Worm (Caenorhabditis elegans): ENCODE results near the gene lron-12.

The lron-12 gene

DNA sequence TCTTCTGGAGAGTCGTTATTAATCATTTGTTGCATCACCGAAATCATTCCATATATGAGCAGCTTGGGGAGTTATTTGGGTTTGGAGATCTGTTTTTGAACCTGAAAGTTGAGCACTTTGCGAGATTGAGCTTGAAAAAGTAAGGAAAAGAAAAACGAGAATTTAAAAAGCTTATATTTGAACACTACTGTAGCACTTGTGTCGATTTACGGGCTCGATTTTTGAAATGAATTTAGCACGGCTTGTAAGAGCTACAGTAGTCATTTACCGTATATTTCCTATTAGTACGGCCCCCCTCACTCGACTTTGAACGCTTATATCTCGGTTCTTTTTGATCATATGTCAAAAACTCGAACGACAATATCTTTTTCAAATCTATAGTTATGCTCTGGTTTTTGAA, 34.1 kb downstream of the lron-12 start, which contains the start of gene nob-1:
nob-1 (minus strand) TSS at position 101 of the 400 bp plus-strand sequence.
- TF ChIP-seq Y56A3A.18 (GFP tag; IDR thresholded peaks at IDR 0.05) (no peak), ekl-4 (GFP tag; IDR thresholded peaks at IDR 0.05) (no peak), efl-1 (GFP tag; optimal IDR thresholded peaks at IDR 0.05) (no peak), lin-40 (tag; optimal IDR thresholded peaks at IDR 0.05) (no peak), K12H6.12 (tag; optimal IDR thresholded peaks at IDR 0.05) (no peak), sdz-38 (tag; optimal IDR thresholded peaks at IDR 0.05) (no peak), F57A8.1 (GFP tag; optimal IDR thresholded peaks at IDR 0.05) (no peak), ets-4 (GFP tag; optimal IDR thresholded peaks at IDR 0.05) (no peak), let-607 (tag; optimal IDR thresholded peaks at IDR 0.05) (no peak), lin-35 (GFP tag; optimal IDR thresholded peaks at IDR 0.05) (no peak), rpc-1 (optimal IDR thresholded peaks at IDR 0.05) (no peak), rpc-1 (tag; optimal IDR thresholded peaks at IDR 0.05) (no peak), ztf-3 (GFP tag; optimal IDR thresholded peaks at IDR 0.05) (no peak), F22D6.2 (tag; optimal IDR thresholded peaks at IDR 0.05) (no peak), mcd-1 (GFP tag; IDR thresholded peaks at IDR 0.05) (no peak), F49E8.2 (tag; optimal IDR thresholded peaks at IDR 0.05; ENCODE audit: insufficient read depth) (no peak), egl-44 (GFP tag; IDR thresholded peaks at IDR 0.05) (no peak)

DNA sequence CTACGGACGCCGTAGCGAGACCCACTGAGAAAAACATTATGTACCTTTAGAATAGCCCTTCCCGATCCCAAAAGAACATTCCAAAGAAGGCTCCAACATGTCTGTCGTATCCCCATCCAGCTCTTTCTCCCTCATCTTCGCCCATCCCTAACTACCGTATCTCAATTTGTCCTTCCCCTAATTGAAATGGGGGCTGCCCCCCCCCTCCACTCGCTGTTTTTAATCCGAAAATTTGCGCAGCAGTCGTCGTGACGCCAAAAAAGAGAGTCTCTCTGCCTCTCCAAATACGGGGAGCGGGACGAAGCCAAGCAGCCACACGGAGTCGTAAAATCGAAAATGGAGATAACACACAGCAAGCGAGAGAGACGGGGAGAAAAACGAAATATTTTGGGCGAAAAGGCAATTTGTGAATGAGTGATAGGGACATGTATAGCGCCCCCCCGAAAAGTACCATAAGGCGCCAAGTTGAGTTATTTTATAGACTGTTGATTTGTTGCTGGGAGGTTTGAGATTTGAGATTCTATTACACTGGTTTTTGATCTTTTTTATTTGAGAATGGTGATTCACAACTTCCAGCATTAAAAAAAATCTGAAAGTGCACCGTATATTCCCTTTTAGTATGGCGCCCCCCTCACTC, 36.2 kb downstream of the lron-12 start:
- TF ChIP-seq zfh-2 (GFP tag; conservative IDR thresholded peaks at IDR 0.05), result peak; percentile 61
- no peak for TF ChIP-seq tbx-9 (tag; optimal IDR thresholded peaks at IDR 0.05; ENCODE audit: borderline replicate concordance)
- TF ChIP-seq pbrm-1 (GFP tag; IDR thresholded peaks at IDR 0.05), result no peak
- no peak for TF ChIP-seq unc-130 (GFP tag; optimal IDR thresholded peaks at IDR 0.05)

DNA sequence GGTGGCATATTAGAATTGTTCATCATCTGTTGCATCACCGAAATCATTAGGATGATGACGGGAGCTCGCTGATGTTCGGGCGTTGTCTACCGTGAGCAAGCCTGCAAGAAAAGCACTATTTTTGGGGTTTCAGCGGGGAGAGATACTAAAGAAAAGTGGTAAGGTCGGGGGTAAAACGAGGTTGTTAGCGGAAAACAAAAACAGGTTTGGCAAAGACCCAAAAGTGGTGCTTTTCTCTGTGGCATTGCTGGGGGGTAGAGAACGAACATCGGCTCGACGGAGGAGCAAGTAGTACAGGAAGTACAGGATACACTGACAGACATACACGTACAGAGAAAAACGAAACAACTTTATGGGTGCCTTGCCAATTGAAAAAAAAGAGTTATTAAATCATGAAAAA, 40.8 kb downstream of the lron-12 start, which contains the start of gene php-3:
php-3 (minus strand) TSS at position 101 of the 400 bp plus-strand sequence.
- no peak for TF ChIP-seq chd-7 (tag; optimal IDR thresholded peaks at IDR 0.05)
- no peak for TF ChIP-seq hmg-1.2 (GFP tag; IDR thresholded peaks at IDR 0.05)
- no peak for TF ChIP-seq hlh-26 (GFP tag; conservative IDR thresholded peaks at IDR 0.05)
- TF ChIP-seq aptf-3 (GFP tag; IDR thresholded peaks at IDR 0.05), result no peak
- no peak for TF ChIP-seq ceh-100 (GFP tag; IDR thresholded peaks at IDR 0.05)
- no peak for TF ChIP-seq rpc-1 (optimal IDR thresholded peaks at IDR 0.05)
- no peak for TF ChIP-seq rpc-1 (tag; optimal IDR thresholded peaks at IDR 0.05)
- TF ChIP-seq madf-6 (GFP tag; IDR thresholded peaks at IDR 0.05), result no peak
- no peak for TF ChIP-seq tbx-9 (tag; optimal IDR thresholded peaks at IDR 0.05; ENCODE audit: borderline replicate concordance)
- TF ChIP-seq egl-44 (GFP tag; IDR thresholded peaks at IDR 0.05), result no peak

DNA sequence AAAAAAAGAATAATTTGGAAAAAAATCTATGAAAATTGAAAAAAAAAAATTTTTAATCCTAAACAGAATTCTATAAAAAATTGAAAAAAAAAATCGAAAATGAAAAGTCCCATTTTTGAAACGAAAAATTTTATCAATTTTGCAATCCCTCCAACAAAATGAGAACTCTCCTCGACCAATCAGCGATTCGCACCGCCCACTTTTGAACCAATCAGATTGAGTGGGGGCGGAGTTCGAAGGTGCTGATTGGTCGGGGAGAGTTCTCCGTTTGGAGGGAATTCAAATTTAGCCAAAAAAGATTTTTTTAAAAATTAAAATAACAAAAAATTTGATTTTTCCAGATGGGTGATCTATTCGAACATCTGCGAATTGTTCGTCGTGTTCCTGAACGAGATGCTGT, 50.5 kb downstream of the lron-12 start:
- TF ChIP-seq rpc-1 (optimal IDR thresholded peaks at IDR 0.05) (no peak), rpc-1 (tag; optimal IDR thresholded peaks at IDR 0.05) (no peak), attf-6 (GFP tag; IDR thresholded peaks at IDR 0.05) (no peak), madf-10 (tag; optimal IDR thresholded peaks at IDR 0.05) (no peak), ceh-91 (GFP tag; IDR thresholded peaks at IDR 0.05) (no peak), let-526 (GFP tag; IDR thresholded peaks at IDR 0.05) (no peak), lsy-27 (tag; optimal IDR thresholded peaks at IDR 0.05; ENCODE audit: borderline replicate concordance, insufficient read depth) (no peak), ZK185.1 (tag; optimal IDR thresholded peaks at IDR 0.05; ENCODE audit: poor library complexity, severe bottlenecking) (no peak), Y56A3A.18 (GFP tag; IDR thresholded peaks at IDR 0.05) (no peak), chd-7 (tag; optimal IDR thresholded peaks at IDR 0.05) (no peak), nfya-1 (tag; optimal IDR thresholded peaks at IDR 0.05; ENCODE audit: borderline replicate concordance, insufficient read depth) (no peak), lin-26 (GFP tag; IDR thresholded peaks at IDR 0.05) (no peak), K11D2.4 (GFP tag; IDR thresholded peaks at IDR 0.05) (no peak), ceh-58 (GFP tag; IDR thresholded peaks at IDR 0.05) (no peak), pbrm-1 (GFP tag; IDR thresholded peaks at IDR 0.05) (no peak), dpff-1 (tag; optimal IDR thresholded peaks at IDR 0.05) (no peak), xnd-1 (tag; optimal IDR thresholded peaks at IDR 0.05) (no peak), lir-1 (GFP tag; conservative IDR thresholded peaks at IDR 0.05) (no peak), Y79H2A.3 (GFP tag; conservative IDR thresholded peaks at IDR 0.05) (no peak), ama-1 (optimal IDR thresholded peaks at IDR 0.05) (no peak), ama-1 (GFP tag; optimal IDR thresholded peaks at IDR 0.05) (no peak)

Data from whole organism, young adult.